Fruit fly (Drosophila melanogaster) whole organism, prepupa: ENCODE data around the gene TSG101.
A peak's percentile ranks its signal among the peaks of the same experiment; 100 is the strongest.

Experiments used
- Blimp-1 ChIP-seq: fragments of 200-800 bp; sonication (Bioruptor generic); optimal IDR thresholded peaks from 3 replicates; lab custom pipeline; 2017; ENCODE audit warnings: missing biosample characterization, missing genetic modification characterization, mild to moderate bottlenecking, moderate library complexity, missing genetic modification reagents
- CG10631 ChIP-seq: fragments of 200-800 bp; sonication (Bioruptor generic); optimal IDR thresholded peaks from 2 replicates; lab custom pipeline; 2016; ENCODE audit warnings: missing biosample characterization, missing genetic modification characterization
- CG10669 ChIP-seq: fragments of 200-800 bp; sonication (Bioruptor generic); optimal IDR thresholded peaks from 3 replicates; lab custom pipeline; 2018; ENCODE audit warnings: missing biosample characterization, mild to moderate bottlenecking, missing genetic modification characterization, moderate library complexity
- CG11762 ChIP-seq: fragments of 200-800 bp; sonication (Bioruptor generic); optimal IDR thresholded peaks from 3 replicates; lab custom pipeline; 2016; ENCODE audit warnings: missing biosample characterization, missing genetic modification characterization; ENCODE audit not compliant: insufficient read depth
- CG15336 ChIP-seq: fragments of 200-800 bp; sonication (Bioruptor generic); IDR thresholded peaks from 2 replicates; pipeline ENCODE4 v1.3.6; 2022; ENCODE audit warnings: missing biosample characterization, missing genetic modification characterization
- CG1621 ChIP-seq: fragments of 200-800 bp; sonication (Bioruptor generic); optimal IDR thresholded peaks from 3 replicates; lab custom pipeline; 2018; ENCODE audit warnings: missing biosample characterization, mild to moderate bottlenecking, missing genetic modification characterization
- CG16779 ChIP-seq: fragments of 200-800 bp; sonication (Bioruptor generic); optimal IDR thresholded peaks from 3 replicates; lab custom pipeline; 2017; ENCODE audit warnings: missing biosample characterization, mild to moderate bottlenecking, missing genetic modification characterization
- CG3032 ChIP-seq: fragments of 200-800 bp; optimal IDR thresholded peaks from 2 replicates; lab custom pipeline; 2019; ENCODE audit warnings: missing biosample characterization, mild to moderate bottlenecking, missing genetic modification characterization, moderate library complexity
- CG32006 ChIP-seq: fragments of 200-800 bp; sonication (Bioruptor generic); optimal IDR thresholded peaks from 3 replicates; lab custom pipeline; 2017; ENCODE audit warnings: missing biosample characterization, mild to moderate bottlenecking, missing genetic modification characterization
- CG4318 ChIP-seq: fragments of 200-800 bp; sonication (Bioruptor generic); optimal IDR thresholded peaks from 3 replicates; lab custom pipeline; 2017; ENCODE audit warnings: missing biosample characterization, mild to moderate bottlenecking, missing genetic modification characterization
- CG6276 ChIP-seq: fragments of 200-800 bp; sonication (Bioruptor generic); optimal IDR thresholded peaks from 2 replicates; lab custom pipeline; 2017; ENCODE audit warnings: missing biosample characterization, mild to moderate bottlenecking, missing genetic modification characterization
- CG6854 ChIP-seq: fragments of 200-800 bp; sonication (Bioruptor generic); optimal IDR thresholded peaks from 2 replicates; lab custom pipeline; 2017; ENCODE audit warnings: missing biosample characterization, mild to moderate bottlenecking, missing genetic modification characterization
- CG8119 ChIP-seq: fragments of 200-800 bp; sonication (Bioruptor generic); IDR thresholded peaks from 3 replicates; pipeline ENCODE4 v1.3.6; 2022; ENCODE audit warnings: missing biosample characterization, missing genetic modification characterization
- CG8319 ChIP-seq: fragments of 200-800 bp; sonication (Bioruptor generic); optimal IDR thresholded peaks from 3 replicates; lab custom pipeline; 2016; ENCODE audit warnings: missing biosample characterization, missing genetic modification characterization
- CG8632 ChIP-seq: fragments of 200-800 bp; sonication (Bioruptor generic); optimal IDR thresholded peaks from 3 replicates; lab custom pipeline; 2016; ENCODE audit warnings: missing biosample characterization, missing genetic modification characterization
- CG9139 ChIP-seq: fragments of 200-800 bp; sonication (Bioruptor generic); optimal IDR thresholded peaks from 3 replicates; lab custom pipeline; 2017; ENCODE audit warnings: missing biosample characterization, mild to moderate bottlenecking, missing genetic modification characterization
- Eip93F ChIP-seq: fragments of 200-800 bp; sonication (Bioruptor generic); optimal IDR thresholded peaks from 2 replicates; lab custom pipeline; 2016; ENCODE audit warnings: missing biosample characterization, mild to moderate bottlenecking, missing genetic modification characterization
- Ets21C ChIP-seq: fragments of 200-800 bp; sonication (Bioruptor generic); optimal IDR thresholded peaks from 3 replicates; lab custom pipeline; 2016; ENCODE audit warnings: missing biosample characterization, missing genetic modification characterization
- Ets96B ChIP-seq: fragments of 200-800 bp; optimal IDR thresholded peaks from 2 replicates; lab custom pipeline; 2019; ENCODE audit warnings: missing biosample characterization, mild to moderate bottlenecking, missing genetic modification characterization, moderate library complexity
- Hr38 ChIP-seq: sonication (Bioruptor generic); optimal IDR thresholded peaks from 2 replicates; lab custom pipeline; 2016; ENCODE audit warnings: missing biosample characterization, missing genetic modification characterization
- Hr4 ChIP-seq: fragments of 200-800 bp; sonication (Bioruptor generic); optimal IDR thresholded peaks from 3 replicates; lab custom pipeline; 2016; ENCODE audit warnings: missing biosample characterization, missing genetic modification characterization
- Lpt ChIP-seq: fragments of 200-800 bp; sonication (Bioruptor generic); optimal IDR thresholded peaks from 3 replicates; lab custom pipeline; 2016; ENCODE audit warnings: missing biosample characterization, missing genetic modification characterization
- Met ChIP-seq: fragments of 200-800 bp; sonication (Bioruptor generic); optimal IDR thresholded peaks from 3 replicates; lab custom pipeline; 2016; ENCODE audit warnings: missing biosample characterization, missing genetic modification characterization
- Smox ChIP-seq: fragments of 200-800 bp; sonication (Bioruptor generic); optimal IDR thresholded peaks from 3 replicates; lab custom pipeline; 2016; ENCODE audit warnings: missing biosample characterization, missing genetic modification characterization
- Sox102F ChIP-seq: fragments of 200-800 bp; sonication (Bioruptor generic); optimal IDR thresholded peaks from 2 replicates; lab custom pipeline; 2016; ENCODE audit warnings: missing biosample characterization, mild to moderate bottlenecking, missing genetic modification characterization
- Sox14 ChIP-seq: fragments of 200-800 bp; sonication (Bioruptor generic); optimal IDR thresholded peaks from 3 replicates; lab custom pipeline; 2016; ENCODE audit warnings: missing biosample characterization, missing genetic modification characterization
- Sox15 ChIP-seq: fragments of 200-800 bp; sonication (Bioruptor generic); optimal IDR thresholded peaks from 3 replicates; lab custom pipeline; 2016; ENCODE audit warnings: missing biosample characterization, missing genetic modification characterization
- achi ChIP-seq: fragments of 200-800 bp; sonication (Bioruptor generic); optimal IDR thresholded peaks from 3 replicates; lab custom pipeline; 2016; ENCODE audit warnings: missing biosample characterization, missing genetic modification characterization
- acj6 ChIP-seq: fragments of 200-800 bp; sonication (Bioruptor generic); optimal IDR thresholded peaks from 3 replicates; lab custom pipeline; 2016; ENCODE audit warnings: missing biosample characterization, missing genetic modification characterization
- dac ChIP-seq: fragments of 200-800 bp; sonication (Bioruptor generic); optimal IDR thresholded peaks from 2 replicates; lab custom pipeline; 2017; ENCODE audit warnings: missing biosample characterization, mild to moderate bottlenecking, missing genetic modification characterization
- dsx ChIP-seq: fragments of 200-800 bp; optimal IDR thresholded peaks from 3 replicates; lab custom pipeline; 2019; ENCODE audit warnings: missing biosample characterization, mild to moderate bottlenecking, missing genetic modification characterization, moderate library complexity; ENCODE audit not compliant: poor library complexity, severe bottlenecking
- esn ChIP-seq: fragments of 200-800 bp; sonication (Bioruptor generic); optimal IDR thresholded peaks from 2 replicates; lab custom pipeline; 2016; ENCODE audit warnings: missing biosample characterization, mild to moderate bottlenecking, missing genetic modification characterization, moderate library complexity
- fd59A ChIP-seq: fragments of 200-800 bp; sonication (Bioruptor generic); optimal IDR thresholded peaks from 2 replicates; lab custom pipeline; 2017; ENCODE audit warnings: missing biosample characterization, mild to moderate bottlenecking, missing genetic modification characterization, missing genetic modification reagents
- fd85E ChIP-seq: fragments of 200-800 bp; sonication (Bioruptor generic); optimal IDR thresholded peaks from 3 replicates; lab custom pipeline; 2016; ENCODE audit warnings: missing biosample characterization, missing genetic modification characterization
- salr ChIP-seq, 2 experiments: fragments of 200-800 bp; sonication (Bioruptor generic); optimal IDR thresholded peaks; 3 replicates each; lab custom pipeline; 2016 to 2018; ENCODE audit warnings: missing biosample characterization in 2 of 2, missing genetic modification characterization in 2 of 2, mild to moderate bottlenecking in 1 of 2
- spab ChIP-seq: fragments of 200-800 bp; sonication (Bioruptor generic); optimal IDR thresholded peaks from 2 replicates; lab custom pipeline; 2017; ENCODE audit warnings: missing biosample characterization, mild to moderate bottlenecking, missing genetic modification characterization, missing genetic modification reagents
- ss ChIP-seq, 2 experiments: fragments of 200-800 bp; sonication (Bioruptor generic); optimal IDR thresholded peaks; 2 replicates in 1 of 2; 3 replicates in 1 of 2; lab custom pipeline; 2017 to 2018; ENCODE audit warnings: mild to moderate bottlenecking in 2 of 2, missing biosample characterization in 2 of 2, missing genetic modification characterization in 2 of 2, moderate library complexity in 1 of 2
- svp ChIP-seq: fragments of 200-800 bp; sonication (Bioruptor generic); peaks from one replicate; lab custom pipeline; 2016; ENCODE audit warnings: missing biosample characterization, missing genetic modification characterization
- vri ChIP-seq: fragments of 200-800 bp; sonication (Bioruptor generic); optimal IDR thresholded peaks from 3 replicates; lab custom pipeline; 2016; ENCODE audit warnings: missing biosample characterization, mild to moderate bottlenecking, missing genetic modification characterization

Gene TSG101

DNA sequence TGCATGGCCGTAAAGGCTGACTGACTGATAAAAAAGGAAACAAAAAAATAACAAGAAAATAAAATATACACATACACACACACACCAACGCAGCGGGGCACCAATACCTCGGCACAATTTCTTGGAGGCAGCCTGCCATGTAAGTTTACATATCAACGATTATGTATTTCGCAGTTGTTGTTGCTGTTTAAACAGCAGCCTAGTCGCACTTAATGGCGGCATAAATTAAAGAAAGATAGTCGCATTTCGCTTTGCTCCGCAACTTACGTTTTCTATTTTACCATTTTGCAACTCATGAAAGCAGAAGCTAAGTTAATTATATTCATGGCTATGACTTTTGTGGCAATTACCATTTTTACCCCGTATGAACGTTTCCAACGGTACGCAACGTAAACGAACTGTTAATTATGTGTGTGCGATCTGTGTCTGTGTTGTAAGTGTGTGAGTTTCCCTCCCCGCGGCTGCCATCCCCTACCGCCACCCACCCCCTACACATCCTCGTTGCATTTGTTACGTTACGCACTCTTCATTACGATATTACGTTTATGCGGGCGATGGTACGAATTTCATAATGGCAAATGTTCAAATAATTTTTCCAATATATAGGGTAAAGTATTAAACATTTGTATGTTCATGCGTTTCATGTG lies 12.4 kb downstream of the TSG101 start (continued):
- TF ChIP-seq Smox (no peak), CG1621 (tag; lab: Kevin White, UChicago) (peak; percentile 0), CG6854 (GFP tag; lab: Kevin White, UChicago) (no peak), acj6 (GFP tag; lab: Kevin White, UChicago) (no peak), Ets96B (tag; lab: Kevin White, UChicago) (peak; percentile 47), svp (GFP tag; lab: Kevin White, UChicago) (no peak), dsx (no peak), spab (GFP tag; lab: Kevin White, UChicago) (peak; percentile 49), CG32006 (GFP tag; lab: Kevin White, UChicago) (no peak), CG8119 (GFP tag; lab: Robert Waterston, UW) (peak; percentile 26; the same call in 1 of the 3 replicates), CG3032 (tag; lab: Kevin White, UChicago) (peak; percentile 44), Hr4 (GFP tag; lab: Kevin White, UChicago) (no peak), CG8632 (no peak), Hr38 (GFP tag; lab: Kevin White, UChicago) (no peak), CG10669 (GFP tag; lab: Kevin White, UChicago) (no peak), fd85E (GFP tag; lab: Kevin White, UChicago) (no peak)

- no peak for TF ChIP-seq Sox14 (GFP tag; lab: Kevin White, UChicago)
- no peak for TF ChIP-seq esn (GFP tag; lab: Kevin White, UChicago)
- TF ChIP-seq dac = no peak
- no peak for TF ChIP-seq Hr38 (GFP tag; lab: Kevin White, UChicago)
- TF ChIP-seq CG9139 (GFP tag; lab: Kevin White, UChicago) = no peak
- TF ChIP-seq svp (GFP tag; lab: Kevin White, UChicago) = no peak
- no peak for TF ChIP-seq CG10631 (GFP tag; lab: Kevin White, UChicago)
- no peak for TF ChIP-seq salr (GFP tag; optimal IDR thresholded peaks at IDR 0.05; lab: Kevin White, UChicago)
- no peak for TF ChIP-seq ss (GFP tag; optimal IDR thresholded peaks at IDR 0.05; lab: Kevin White, UChicago)
- TF ChIP-seq, all 60 proteins: peak for 0
Measured at dm6 chr3L:16855287-16855686, 13.2 kb downstream of the TSG101 start.

DNA sequence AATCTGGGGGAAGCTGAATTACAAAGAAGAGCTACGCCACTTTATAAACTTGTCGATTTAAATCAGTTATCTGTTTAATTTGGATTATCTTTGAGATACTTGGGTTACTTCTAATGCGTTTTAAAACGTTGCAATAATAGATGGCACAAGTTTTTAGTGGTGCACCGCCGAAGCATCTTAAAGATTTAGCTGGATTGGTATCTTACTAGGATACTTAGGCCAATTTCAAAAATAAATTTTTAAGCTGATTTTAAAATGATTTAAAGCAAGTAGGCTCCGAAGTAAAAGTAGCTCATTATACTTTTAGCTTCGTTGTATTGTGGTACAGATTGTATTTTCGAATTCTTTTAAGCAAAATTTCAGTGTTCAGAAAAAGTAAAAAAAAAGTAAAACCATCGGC lies 16.7 kb downstream of the TSG101 start, which contains the start of gene sinah:
sinah (plus strand) TSS at position 301 of the 400 bp plus-strand sequence.
- no peak for TF ChIP-seq Ets21C
- no peak for TF ChIP-seq Sox15
- no peak for TF ChIP-seq Sox14 (GFP tag; lab: Kevin White, UChicago)
- no peak for TF ChIP-seq spab (GFP tag; lab: Kevin White, UChicago)
- TF ChIP-seq Sox102F = no peak
- TF ChIP-seq CG32006 (GFP tag; lab: Kevin White, UChicago) = no peak
- no peak for TF ChIP-seq CG4318 (GFP tag; lab: Kevin White, UChicago)
- TF ChIP-seq CG11762 (GFP tag; lab: Kevin White, UChicago) = no peak
- TF ChIP-seq Lpt (GFP tag; lab: Kevin White, UChicago) = no peak
- no peak for TF ChIP-seq CG6276 (GFP tag; lab: Kevin White, UChicago)
- no peak for TF ChIP-seq Blimp-1
- TF ChIP-seq CG9139 (GFP tag; lab: Kevin White, UChicago) = no peak
- TF ChIP-seq, all 60 proteins: peak for 0

DNA sequence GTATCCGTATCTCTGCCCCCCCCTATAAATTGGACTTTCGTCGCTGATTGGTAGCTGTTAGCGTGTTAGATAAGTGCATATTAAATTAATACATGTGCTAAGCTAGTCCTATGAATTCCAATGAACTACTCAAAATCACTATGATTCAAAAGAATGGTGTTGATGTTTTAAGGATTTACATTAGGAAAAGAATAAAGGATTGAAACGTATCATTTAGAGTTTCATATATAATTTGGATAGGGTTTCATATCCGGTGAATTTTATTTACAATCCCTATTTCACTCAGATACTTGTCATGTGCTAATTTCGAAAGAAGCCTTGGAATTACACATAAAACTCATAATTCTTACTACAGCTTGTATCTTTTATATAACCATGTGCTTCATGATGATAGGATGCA lies 18.2 kb downstream of the TSG101 start, which contains the start of gene CG13029:
CG13029 (plus strand) TSS at position 301 of the 400 bp plus-strand sequence.
- TF ChIP-seq Eip93F (GFP tag; lab: Kevin White, UChicago) = no peak
- no peak for TF ChIP-seq dsx
- no peak for TF ChIP-seq Ets21C
- no peak for TF ChIP-seq fd59A (GFP tag; lab: Kevin White, UChicago)
- TF ChIP-seq Hr4 (GFP tag; lab: Kevin White, UChicago) = no peak
- no peak for TF ChIP-seq achi (GFP tag; lab: Kevin White, UChicago)
- TF ChIP-seq CG8119 (GFP tag; lab: Robert Waterston, UW) = no peak
- TF ChIP-seq CG15336 (GFP tag; lab: Robert Waterston, UW) = no peak
- TF ChIP-seq vri = no peak
- TF ChIP-seq CG8632 = no peak
- no peak for TF ChIP-seq Hr38 (GFP tag; lab: Kevin White, UChicago)
- no peak for TF ChIP-seq Met (GFP tag; lab: Kevin White, UChicago)
- TF ChIP-seq CG16779 (tag; lab: Kevin White, UChicago) = no peak
- TF ChIP-seq Sox102F = no peak
- TF ChIP-seq CG8319 (GFP tag; lab: Kevin White, UChicago) = no peak
